Fruit fly (Drosophila melanogaster) ovary, adult (tissue): ENCODE results near the gene CG14301.

Source experiments
- CG17801 ChIP-seq: fragments of 200-800 bp; optimal IDR thresholded peaks from 2 replicates; lab custom pipeline; 2019; ENCODE audit warnings: missing biosample characterization, mild to moderate bottlenecking, missing genetic modification characterization, moderate library complexity; ENCODE audit not compliant: partially characterized antibody

The CG14301 gene

dm6 chr3R:18628311-18628811, 12.9 kb downstream of the CG14301 start:
- no peak for TF ChIP-seq CG17801 (GFP tag; lab: Kevin White, UChicago)

- TF ChIP-seq CG17801 (GFP tag; lab: Kevin White, UChicago) = no peak
These were observed 16.7 kb downstream of the CG14301 start for dm6 chr3R:18624541-18624940.

- no peak for TF ChIP-seq CG17801 (GFP tag; lab: Kevin White, UChicago)
These were observed 20.0 kb downstream of the CG14301 start, which contains the start of gene CG14304 for dm6 chr3R:18621230-18621629. TSS of gene CG14304 (minus strand) at chr3R:18621327.

dm6 chr3R:18619451-18619942, 21.8 kb downstream of the CG14301 start:
- no peak for TF ChIP-seq CG17801 (GFP tag; lab: Kevin White, UChicago)

DNA sequence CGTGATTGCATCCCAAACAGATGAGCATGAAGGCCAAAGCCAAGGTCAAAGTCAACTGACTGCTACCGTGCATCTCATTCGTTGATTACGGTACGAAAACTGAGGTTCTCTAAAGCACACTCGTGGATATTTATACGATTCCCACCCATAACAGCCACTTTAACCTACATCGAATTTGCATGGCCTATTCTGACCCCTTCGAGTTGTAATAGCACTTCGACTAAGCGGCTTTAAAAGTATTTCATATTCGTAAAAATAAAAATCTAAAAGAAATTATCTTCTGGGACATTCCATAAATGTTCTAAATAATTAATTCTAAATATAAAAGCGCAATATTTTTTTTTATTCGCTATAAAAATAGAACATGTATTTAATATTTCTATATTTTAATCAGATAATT, 23.8 kb downstream of the CG14301 start, which contains the start of gene CG7695:
Gene CG7695 (minus strand): TSS at position 101 of the 400 bp plus-strand sequence.
- no peak for TF ChIP-seq CG17801 (GFP tag; lab: Kevin White, UChicago)

DNA sequence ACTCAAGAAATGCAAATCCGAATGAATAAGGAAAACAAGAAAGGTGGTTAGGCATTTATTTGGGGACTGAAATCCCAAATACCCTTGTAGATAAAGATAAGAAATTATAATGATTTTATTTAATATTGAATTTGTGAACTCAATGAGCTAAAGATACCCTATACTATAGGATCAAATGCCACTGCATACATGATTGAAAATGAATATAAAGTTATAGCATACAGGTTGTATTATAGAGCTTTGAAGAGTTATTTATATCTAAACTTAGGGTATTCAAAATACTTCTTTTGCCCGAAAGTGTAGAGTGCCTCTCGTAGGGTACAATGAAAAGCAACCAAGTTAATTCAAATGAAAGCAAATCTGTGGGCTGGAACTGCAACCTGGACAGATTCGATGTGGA, 25.2 kb downstream of the CG14301 start:
- no peak for TF ChIP-seq CG17801 (GFP tag; lab: Kevin White, UChicago)

DNA sequence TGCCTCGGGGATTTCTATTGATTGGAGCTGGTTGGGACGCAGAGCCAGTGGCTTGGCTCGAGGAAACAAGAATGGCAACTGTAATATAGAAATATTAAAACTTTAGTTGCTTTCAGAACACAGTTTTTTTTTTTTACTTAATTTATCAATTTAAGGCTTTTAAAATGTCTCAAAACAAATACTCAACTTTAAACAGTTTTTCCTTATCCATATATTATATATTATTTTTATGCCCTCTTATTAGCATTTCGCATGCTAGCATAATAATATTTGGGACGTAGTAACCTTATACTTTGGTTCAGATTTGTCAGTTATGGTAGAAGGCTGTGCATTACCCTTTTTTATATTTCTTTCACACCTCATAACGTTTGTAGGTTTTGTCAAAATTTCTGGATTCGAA, 42.9 kb downstream of the CG14301 start, which contains the start of gene Tssk:
Gene Tssk (plus strand): TSS at position 301 of the 400 bp plus-strand sequence.
- TF ChIP-seq CG17801 (GFP tag; lab: Kevin White, UChicago) = no peak

DNA sequence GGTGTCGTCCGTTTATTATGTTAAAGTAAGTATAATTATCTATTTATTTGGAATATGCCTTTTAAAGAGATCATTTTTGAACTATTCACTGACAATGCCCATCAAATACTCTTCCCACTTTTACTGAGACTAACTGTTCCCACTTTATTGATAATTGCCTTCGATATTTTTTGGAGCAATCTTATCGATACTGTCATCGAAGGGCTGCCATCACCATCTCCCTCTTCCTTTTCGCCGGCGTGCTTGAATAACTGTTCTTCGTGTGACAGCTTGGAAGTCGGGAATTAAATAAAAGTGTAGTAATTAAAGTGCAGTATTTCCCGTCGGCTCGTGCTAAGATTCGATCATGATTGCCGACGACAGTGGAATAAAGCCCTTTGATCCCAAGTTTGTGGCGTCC, 50.5 kb downstream of the CG14301 start, which contains the start of gene qin:
Gene qin (plus strand): TSS at position 274 of the 400 bp plus-strand sequence.
- TF ChIP-seq CG17801 (GFP tag; lab: Kevin White, UChicago) = no peak

DNA sequence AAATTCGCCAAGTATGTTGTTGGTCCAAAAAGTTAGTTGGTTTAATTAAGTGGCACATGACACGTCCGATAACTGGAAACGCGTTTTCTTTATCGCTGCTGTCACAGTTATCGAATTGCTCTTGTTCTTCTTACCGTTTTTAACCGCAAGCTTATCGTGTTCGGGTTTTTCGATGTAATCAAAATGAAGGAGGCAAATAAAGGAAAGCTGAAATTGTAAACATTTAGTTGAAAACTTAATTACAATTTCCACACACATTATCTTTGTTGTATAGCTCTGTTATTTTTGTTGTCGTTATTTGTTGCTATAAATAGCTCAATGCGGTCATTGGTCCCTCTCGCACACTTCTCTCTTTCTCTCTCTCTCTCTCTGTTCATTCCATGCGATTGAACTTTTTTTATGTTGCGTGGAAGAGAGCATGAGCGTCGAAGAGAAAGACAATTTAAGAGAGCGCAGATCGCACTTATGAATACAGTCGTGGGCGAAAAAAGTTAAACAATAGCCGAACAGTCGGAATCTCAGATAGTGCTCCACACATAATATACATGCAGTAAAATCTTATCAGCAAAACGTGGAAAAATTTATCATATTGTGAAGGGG, 55.9 kb downstream of the CG14301 start:
- peak; percentile 44 for TF ChIP-seq CG17801 (GFP tag; lab: Kevin White, UChicago)

dm6 chr3R:18584546-18584935, 56.7 kb downstream of the CG14301 start:
- no peak for TF ChIP-seq CG17801 (GFP tag; lab: Kevin White, UChicago)

DNA sequence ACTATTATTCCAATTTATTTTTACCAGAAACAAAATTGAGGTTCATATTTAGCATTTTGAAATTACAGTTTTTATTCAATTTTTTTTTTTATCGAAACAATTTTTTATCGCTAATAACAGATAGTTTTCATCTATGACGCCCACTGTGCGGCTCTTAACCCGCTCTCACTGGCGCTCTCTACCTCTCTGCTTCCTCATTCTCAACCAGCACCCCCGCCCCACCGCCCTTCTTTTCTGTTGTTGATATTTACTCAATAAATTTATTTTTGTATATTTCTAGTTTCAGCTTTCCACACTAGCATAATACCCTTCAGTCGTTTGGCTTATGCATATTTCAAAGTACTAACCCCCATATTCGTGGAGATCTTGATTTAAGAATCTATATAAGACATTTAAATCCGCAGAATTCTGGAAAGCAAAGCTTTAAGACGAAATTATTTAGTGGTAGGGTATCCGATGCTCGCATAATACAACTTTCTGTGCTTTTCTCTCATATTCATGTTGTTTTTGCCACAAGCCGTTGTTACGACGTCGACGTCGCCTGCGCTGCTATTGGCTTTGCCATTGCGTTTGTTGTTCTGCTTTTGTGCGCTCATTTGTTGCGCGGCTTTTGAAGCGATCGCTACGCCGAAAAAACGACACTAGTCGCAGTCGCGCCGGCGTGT, 57.2 kb downstream of the CG14301 start:
- TF ChIP-seq CG17801 (GFP tag; lab: Kevin White, UChicago) = peak; percentile 94

DNA sequence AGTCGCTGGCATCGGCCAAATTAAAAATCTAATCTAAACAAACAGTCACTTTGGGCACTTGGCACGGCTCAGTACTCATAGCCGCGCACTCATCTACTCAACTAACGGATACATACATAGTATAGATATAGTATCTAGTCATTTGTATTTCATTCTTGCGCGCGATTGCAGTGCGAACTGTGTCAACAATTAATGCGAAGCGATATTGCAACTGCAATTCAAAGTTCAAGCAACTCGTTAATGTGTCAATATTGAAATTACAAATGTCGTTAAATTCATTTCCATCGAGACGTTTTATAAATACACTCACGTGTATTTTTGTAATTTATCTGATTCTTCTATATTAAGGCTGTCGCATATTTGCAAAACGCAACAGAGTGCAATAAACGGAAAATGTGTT, 59.0 kb downstream of the CG14301 start:
- no peak for TF ChIP-seq CG17801 (GFP tag; lab: Kevin White, UChicago)

dm6 chr3R:18580979-18581378, 60.3 kb downstream of the CG14301 start:
- no peak for TF ChIP-seq CG17801 (GFP tag; lab: Kevin White, UChicago)
